Fruit fly (Drosophila melanogaster) S2 (cell line): Measurements from ENCODE around the gene Tsf1.

ENCODE experiments used
- CG8478 ChIP-seq: fragments of >200 bp; optimal IDR thresholded peaks from 2 replicates; lab custom pipeline; 2018
- CTCF ChIP-seq, 2 experiments: fragments of >200 bp; optimal IDR thresholded peaks; 2 replicates each; lab custom pipeline; 2018

Tsf1 gene

dm6 chrX:18409449-18409848 lies 22.6 kb downstream of the Tsf1 start:
- TF ChIP-seq CG8478 (lab: Kevin White, UChicago) (no peak), CTCF (optimal IDR thresholded peaks at IDR 0.05; lab: Kevin White, UChicago) (no peak)

dm6 chrX:18409938-18410337 lies 23.1 kb downstream of the Tsf1 start, which contains the start of gene Nt5b:
TSS of gene Nt5b (minus strand) at chrX:18410144.
- no peak for TF ChIP-seq CTCF (optimal IDR thresholded peaks at IDR 0.05; lab: Kevin White, UChicago)
- no peak for TF ChIP-seq CG8478 (lab: Kevin White, UChicago)

- no peak for TF ChIP-seq CG8478 (lab: Kevin White, UChicago)
- TF ChIP-seq CTCF (optimal IDR thresholded peaks at IDR 0.05; lab: Kevin White, UChicago): no peak
These were observed 28.2 kb downstream of the Tsf1 start, which contains the start of gene CG15056 for dm6 chrX:18415115-18415514. TSS of gene CG15056 (plus strand) at chrX:18415415.

- no peak for TF ChIP-seq CTCF (optimal IDR thresholded peaks at IDR 0.05; lab: Kevin White, UChicago)
- no peak for TF ChIP-seq CG8478 (lab: Kevin White, UChicago)
These were observed 35.2 kb downstream of the Tsf1 start, which contains the start of gene CG42323 for dm6 chrX:18422112-18422511. TSS of gene CG42323 (plus strand) at chrX:18422413.

- no peak for TF ChIP-seq CG8478 (lab: Kevin White, UChicago)
- no peak for TF ChIP-seq CTCF (optimal IDR thresholded peaks at IDR 0.05; lab: Kevin White, UChicago)
These were observed 50.3 kb downstream of the Tsf1 start, which contains the start of gene CG6290 for dm6 chrX:18437190-18437589. TSS of gene CG6290 (plus strand) at chrX:18437490.

- TF ChIP-seq CTCF (optimal IDR thresholded peaks at IDR 0.05; lab: Kevin White, UChicago) (no peak), CG8478 (lab: Kevin White, UChicago) (no peak)
These were observed 51.7 kb downstream of the Tsf1 start, which contains the start of gene CG32551 for dm6 chrX:18438568-18438967. TSS of gene CG32551 (plus strand) at chrX:18438868.

- TF ChIP-seq CG8478 (lab: Kevin White, UChicago): no peak
- no peak for TF ChIP-seq CTCF (optimal IDR thresholded peaks at IDR 0.05; lab: Kevin White, UChicago)
These were observed 52.5 kb downstream of the Tsf1 start, which contains the start of gene CG43841 for dm6 chrX:18439367-18439766. TSS of gene CG43841 (plus strand) at chrX:18439667.
